Worm (Caenorhabditis elegans): Measurements from ENCODE around the gene B0035.3.

DNA sequence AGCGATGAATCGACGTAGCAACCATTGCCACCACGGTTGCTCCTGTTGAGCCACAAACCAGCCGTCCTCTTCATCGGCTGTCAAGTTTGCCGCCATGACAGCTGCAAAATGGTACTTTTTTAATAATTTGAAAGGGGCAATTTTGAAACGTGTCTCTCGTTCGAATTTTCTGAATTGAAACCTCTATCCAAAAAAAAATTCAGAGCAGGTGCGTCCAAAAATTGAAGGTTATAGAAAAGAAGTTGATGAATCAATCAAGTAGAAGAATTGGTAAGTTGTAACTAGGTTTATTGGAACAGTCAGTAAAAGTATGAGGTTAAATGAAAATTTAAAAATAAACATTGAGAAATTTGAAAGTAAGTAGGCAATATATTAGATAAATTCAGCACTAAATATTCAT is 46.6 kb upstream of the B0035.3 start, which contains the start of gene T01G1.4:
- TF ChIP-seq ceh-13 (GFP tag; optimal IDR thresholded peaks at IDR 0.05) (no peak), ceh-36 (tag; optimal IDR thresholded peaks at IDR 0.05) (no peak), ama-1 (optimal IDR thresholded peaks at IDR 0.05) (no peak), hmbx-1 (tag; optimal IDR thresholded peaks at IDR 0.05) (no peak), tbx-37 (GFP tag; conservative IDR thresholded peaks at IDR 0.05) (no peak), pes-1 (GFP tag; IDR thresholded peaks at IDR 0.05) (no peak), sea-1 (GFP tag; conservative IDR thresholded peaks at IDR 0.05) (no peak), B0310.2 (tag; optimal IDR thresholded peaks at IDR 0.05) (no peak), tbx-11 (GFP tag; IDR thresholded peaks at IDR 0.05) (no peak), F13C5.2 (tag; optimal IDR thresholded peaks at IDR 0.05) (no peak), flt-1 (GFP tag; IDR thresholded peaks at IDR 0.05) (no peak), aly-1 (tag; optimal IDR thresholded peaks at IDR 0.05) (no peak), tra-4 (tag; optimal IDR thresholded peaks at IDR 0.05) (no peak)

Measured in whole organism, early embryonic.